Worm (Caenorhabditis elegans) whole organism, young adult: Measurements from ENCODE around the gene Y40B10A.5.

ENCODE experiments used
- B0336.3 ChIP-seq: fragments of 200-800 bp; sonication (Bioruptor generic); IDR thresholded peaks from 2 replicates; pipeline ENCODE4 v1.3.6; 2022; ENCODE audit warnings: missing genetic modification characterization, missing compliant biosample characterization
- F10E7.11 ChIP-seq: sonication (generic microtip); optimal IDR thresholded peaks from 2 replicates; lab custom pipeline; 2017; ENCODE audit warnings: mild to moderate bottlenecking, missing genetic modification characterization, moderate library complexity, missing compliant biosample characterization
- F22D6.2 ChIP-seq: sonication (generic microtip); optimal IDR thresholded peaks from 2 replicates; lab custom pipeline; 2016; ENCODE audit warnings: mild to moderate bottlenecking, missing genetic modification characterization, missing compliant biosample characterization
- F33H1.4 ChIP-seq: fragments of 200-800 bp; sonication (Bioruptor generic); IDR thresholded peaks from 2 replicates; pipeline ENCODE4 v1.3.6; 2022; ENCODE audit warnings: missing genetic modification reagents, missing genetic modification characterization, missing compliant biosample characterization
- F49E8.2 ChIP-seq: sonication (generic microtip); optimal IDR thresholded peaks from 3 replicates; lab custom pipeline; 2017; ENCODE audit warnings: missing genetic modification characterization, mild to moderate bottlenecking, missing compliant biosample characterization, antibody characterized with exemption, moderate library complexity; ENCODE audit not compliant: insufficient read depth
- F52B5.7 ChIP-seq: sonication (generic microtip); optimal IDR thresholded peaks from 2 replicates; lab custom pipeline; 2016; ENCODE audit warnings: mild to moderate bottlenecking, missing genetic modification characterization, missing compliant biosample characterization
- F55B11.4 ChIP-seq: sonication (generic microtip); optimal IDR thresholded peaks from 2 replicates; lab custom pipeline; 2016; ENCODE audit warnings: missing compliant biosample characterization, missing genetic modification characterization, borderline replicate concordance; ENCODE audit not compliant: insufficient read depth
- F57A8.1 ChIP-seq: fragments of 200-800 bp; sonication (Bioruptor generic); optimal IDR thresholded peaks from 2 replicates; lab custom pipeline; 2018; ENCODE audit warnings: mild to moderate bottlenecking, missing genetic modification characterization, moderate library complexity, missing compliant biosample characterization
- K11D2.4 ChIP-seq: fragments of 200-800 bp; sonication (Bioruptor generic); IDR thresholded peaks from 2 replicates; pipeline ENCODE4 v1.3.6; 2022; ENCODE audit warnings: missing genetic modification reagents, missing genetic modification characterization, missing compliant biosample characterization
- Y67H2A.10 ChIP-seq: fragments of 200-800 bp; sonication (Bioruptor generic); conservative IDR thresholded peaks from 2 replicates; pipeline ENCODE4 v1.3.6; 2022; ENCODE audit warnings: missing genetic modification reagents, missing genetic modification characterization, missing compliant biosample characterization
- aptf-3 ChIP-seq: fragments of 200-800 bp; sonication (Bioruptor generic); IDR thresholded peaks from 2 replicates; pipeline ENCODE4 v1.3.6; 2022; ENCODE audit warnings: missing genetic modification characterization, missing compliant biosample characterization
- atf-7 ChIP-seq: sonication (generic microtip); optimal IDR thresholded peaks from 2 replicates; lab custom pipeline; 2017; ENCODE audit warnings: mild to moderate bottlenecking, missing genetic modification characterization, missing compliant biosample characterization
- attf-5 ChIP-seq: fragments of 200-800 bp; sonication (Bioruptor generic); optimal IDR thresholded peaks from 2 replicates; lab custom pipeline; 2018; ENCODE audit warnings: mild to moderate bottlenecking, missing genetic modification characterization, missing compliant biosample characterization
- attf-6 ChIP-seq: fragments of 200-800 bp; sonication (Bioruptor generic); IDR thresholded peaks from 2 replicates; pipeline ENCODE4 v1.3.6; 2022; ENCODE audit warnings: missing genetic modification reagents, missing genetic modification characterization, missing compliant biosample characterization
- cebp-2 ChIP-seq: fragments of 200-800 bp; sonication (Bioruptor generic); IDR thresholded peaks from 2 replicates; pipeline ENCODE4 v1.3.6; 2022; ENCODE audit warnings: missing genetic modification characterization, missing compliant biosample characterization
- ceh-100 ChIP-seq: fragments of 200-800 bp; sonication (Bioruptor generic); IDR thresholded peaks from 2 replicates; pipeline ENCODE4 v1.3.6; 2022; ENCODE audit warnings: missing genetic modification reagents, missing genetic modification characterization, missing compliant biosample characterization
- ceh-27 ChIP-seq: fragments of 200-800 bp; sonication (Bioruptor generic); optimal IDR thresholded peaks from 2 replicates; lab custom pipeline; 2018; ENCODE audit warnings: mild to moderate bottlenecking, missing genetic modification characterization, moderate library complexity, missing compliant biosample characterization
- ceh-40 ChIP-seq: fragments of 200-800 bp; sonication (Bioruptor generic); IDR thresholded peaks from 2 replicates; pipeline ENCODE4 v1.3.6; 2022; ENCODE audit warnings: missing genetic modification characterization, missing compliant biosample characterization
- ceh-91 ChIP-seq: fragments of 200-800 bp; sonication (Bioruptor generic); IDR thresholded peaks from 2 replicates; pipeline ENCODE4 v1.3.6; 2022; ENCODE audit warnings: missing genetic modification reagents, missing genetic modification characterization, missing compliant biosample characterization
- egl-18 ChIP-seq: fragments of 200-800 bp; sonication (Bioruptor generic); IDR thresholded peaks from 2 replicates; pipeline ENCODE4 v1.3.6; 2022; ENCODE audit warnings: missing genetic modification reagents, missing genetic modification characterization, missing compliant biosample characterization
- egl-44 ChIP-seq: fragments of 200-800 bp; sonication (Bioruptor generic); IDR thresholded peaks from 2 replicates; pipeline ENCODE4 v1.3.6; 2022; ENCODE audit warnings: missing genetic modification reagents, missing genetic modification characterization, missing compliant biosample characterization
- egrh-3 ChIP-seq: fragments of 200-800 bp; sonication (Bioruptor generic); IDR thresholded peaks from 2 replicates; pipeline ENCODE4 v1.3.6; 2022; ENCODE audit warnings: missing genetic modification reagents, missing genetic modification characterization, missing compliant biosample characterization
- ekl-4 ChIP-seq: fragments of 200-800 bp; sonication (Bioruptor generic); IDR thresholded peaks from 2 replicates; pipeline ENCODE4 v1.3.6; 2022; ENCODE audit warnings: missing genetic modification reagents, missing genetic modification characterization, missing compliant biosample characterization
- ets-4 ChIP-seq: fragments of 200-800 bp; sonication (Bioruptor generic); optimal IDR thresholded peaks from 2 replicates; lab custom pipeline; 2018; ENCODE audit warnings: mild to moderate bottlenecking, missing genetic modification characterization, missing compliant biosample characterization
- fkh-3 ChIP-seq: sonication (generic microtip); optimal IDR thresholded peaks from 2 replicates; lab custom pipeline; 2016; ENCODE audit warnings: mild to moderate bottlenecking, missing genetic modification characterization, missing compliant biosample characterization
- gei-17 ChIP-seq: fragments of 200-800 bp; sonication (Bioruptor generic); optimal IDR thresholded peaks from 2 replicates; lab custom pipeline; 2018; ENCODE audit warnings: mild to moderate bottlenecking, missing genetic modification characterization, missing compliant biosample characterization
- lin-35 ChIP-seq, 3 experiments: fragments of 150-350 bp in 2 of 3; sonication (generic microtip) in 1 of 3; optimal IDR thresholded peaks; 2 replicates each; lab custom pipeline; 2014 to 2018; ENCODE audit warnings: missing biosample characterization in 3 of 3, missing genetic modification characterization in 3 of 3, missing genetic modification reagents in 3 of 3
- lin-40 ChIP-seq: sonication (generic microtip); optimal IDR thresholded peaks from 2 replicates; lab custom pipeline; 2016; ENCODE audit warnings: missing genetic modification characterization, mild to moderate bottlenecking, missing compliant biosample characterization, missing genotype, missing genetic modification reagents
- lir-1 ChIP-seq: fragments of 200-800 bp; sonication (Bioruptor generic); conservative IDR thresholded peaks from 2 replicates; pipeline ENCODE4 v1.3.6; 2022; ENCODE audit warnings: missing genetic modification reagents, missing genetic modification characterization, missing compliant biosample characterization
- lsl-1 ChIP-seq: fragments of 200-800 bp; sonication (Bioruptor generic); optimal IDR thresholded peaks from 2 replicates; lab custom pipeline; 2018; ENCODE audit warnings: mild to moderate bottlenecking, missing genetic modification characterization, moderate library complexity, missing compliant biosample characterization
- madf-10 ChIP-seq: sonication (generic microtip); optimal IDR thresholded peaks from 2 replicates; lab custom pipeline; 2016; ENCODE audit warnings: mild to moderate bottlenecking, missing genetic modification characterization, missing compliant biosample characterization
- madf-8 ChIP-seq: fragments of 200-800 bp; sonication (Bioruptor generic); conservative IDR thresholded peaks from 2 replicates; pipeline ENCODE4 v1.3.6; 2022; ENCODE audit warnings: missing genetic modification reagents, missing genetic modification characterization, missing compliant biosample characterization
- mcd-1 ChIP-seq: fragments of 200-800 bp; sonication (Bioruptor generic); IDR thresholded peaks from 2 replicates; pipeline ENCODE4 v1.3.6; 2022; ENCODE audit warnings: missing genetic modification reagents, missing genetic modification characterization, missing compliant biosample characterization
- mel-28 ChIP-seq: sonication (generic microtip); optimal IDR thresholded peaks from 2 replicates; lab custom pipeline; 2016; ENCODE audit warnings: borderline replicate concordance, mild to moderate bottlenecking, missing genetic modification characterization, missing compliant biosample characterization
- mes-4 ChIP-seq: sonication (generic microtip); optimal IDR thresholded peaks from 2 replicates; lab custom pipeline; 2016; ENCODE audit warnings: missing genotype, missing genetic modification characterization, missing compliant biosample characterization
- nfyb-1 ChIP-seq: fragments of 200-800 bp; sonication (Bioruptor generic); IDR thresholded peaks from 2 replicates; pipeline ENCODE4 v1.3.6; 2022; ENCODE audit warnings: missing genetic modification reagents, missing genetic modification characterization, missing compliant biosample characterization
- nhr-120 ChIP-seq: fragments of 200-800 bp; sonication (Bioruptor generic); IDR thresholded peaks from 2 replicates; pipeline ENCODE4 v1.3.6; 2022; ENCODE audit warnings: missing genetic modification characterization, missing compliant biosample characterization
- nhr-179 ChIP-seq: sonication (generic microtip); optimal IDR thresholded peaks from 2 replicates; lab custom pipeline; 2016; ENCODE audit warnings: mild to moderate bottlenecking, missing genetic modification characterization, missing compliant biosample characterization
- nhr-80 ChIP-seq: sonication (generic microtip); optimal IDR thresholded peaks from 2 replicates; lab custom pipeline; 2016; ENCODE audit warnings: missing genetic modification characterization, missing compliant biosample characterization
- rcor-1 ChIP-seq: fragments of 200-800 bp; sonication (Bioruptor generic); IDR thresholded peaks from 2 replicates; pipeline ENCODE4 v1.3.6; 2022; ENCODE audit warnings: missing genetic modification reagents, missing genetic modification characterization, missing compliant biosample characterization
- snpc-3.4 ChIP-seq: sonication (generic microtip); optimal IDR thresholded peaks from 2 replicates; lab custom pipeline; 2017; ENCODE audit warnings: missing genetic modification characterization, mild to moderate bottlenecking, missing compliant biosample characterization, antibody characterized with exemption, moderate library complexity, missing genotype, missing genetic modification reagents
- snpc-4 ChIP-seq, 5 experiments: fragments of 150-350 bp in 1 of 5; sonication (generic microtip) in 4 of 5; optimal IDR thresholded peaks; 2 replicates each; lab custom pipeline; 2014 to 2018; ENCODE audit warnings: missing genetic modification characterization in 5 of 5, missing biosample characterization in 3 of 5, antibody characterized with exemption in 2 of 5, mild to moderate bottlenecking in 2 of 5, missing compliant biosample characterization in 2 of 5, missing genotype in 2 of 5, moderate library complexity in 2 of 5, missing genetic modification reagents in 1 of 5
- somi-1 ChIP-seq: fragments of 200-800 bp; sonication (Bioruptor generic); optimal IDR thresholded peaks from 2 replicates; lab custom pipeline; 2018; ENCODE audit warnings: mild to moderate bottlenecking, missing genetic modification characterization, missing compliant biosample characterization
- sptf-2 ChIP-seq: fragments of 200-800 bp; sonication (Bioruptor generic); optimal IDR thresholded peaks from 2 replicates; lab custom pipeline; 2018; ENCODE audit warnings: mild to moderate bottlenecking, missing genetic modification characterization, missing compliant biosample characterization
- unc-130 ChIP-seq: sonication (generic microtip); optimal IDR thresholded peaks from 2 replicates; lab custom pipeline; 2016; ENCODE audit warnings: missing genetic modification reagents, missing genetic modification characterization, missing compliant biosample characterization
- unc-62 ChIP-seq: fragments of 150-350 bp; optimal IDR thresholded peaks from 2 replicates; lab custom pipeline; 2014; ENCODE audit warnings: missing biosample characterization, missing genetic modification reagents, missing genetic modification characterization
- ztf-18 ChIP-seq: sonication (generic microtip); optimal IDR thresholded peaks from 2 replicates; lab custom pipeline; 2016; ENCODE audit warnings: missing genotype, mild to moderate bottlenecking, missing genetic modification characterization, missing compliant biosample characterization
- ztf-3 ChIP-seq: fragments of 200-800 bp; sonication (Bioruptor generic); optimal IDR thresholded peaks from 2 replicates; lab custom pipeline; 2018; ENCODE audit warnings: mild to moderate bottlenecking, missing genetic modification characterization, missing compliant biosample characterization
- ztf-6 ChIP-seq: fragments of 200-800 bp; sonication (Bioruptor generic); IDR thresholded peaks from 2 replicates; pipeline ENCODE4 v1.3.6; 2022; ENCODE audit warnings: missing genetic modification reagents, missing genetic modification characterization, missing compliant biosample characterization

Y40B10A.5 gene

DNA sequence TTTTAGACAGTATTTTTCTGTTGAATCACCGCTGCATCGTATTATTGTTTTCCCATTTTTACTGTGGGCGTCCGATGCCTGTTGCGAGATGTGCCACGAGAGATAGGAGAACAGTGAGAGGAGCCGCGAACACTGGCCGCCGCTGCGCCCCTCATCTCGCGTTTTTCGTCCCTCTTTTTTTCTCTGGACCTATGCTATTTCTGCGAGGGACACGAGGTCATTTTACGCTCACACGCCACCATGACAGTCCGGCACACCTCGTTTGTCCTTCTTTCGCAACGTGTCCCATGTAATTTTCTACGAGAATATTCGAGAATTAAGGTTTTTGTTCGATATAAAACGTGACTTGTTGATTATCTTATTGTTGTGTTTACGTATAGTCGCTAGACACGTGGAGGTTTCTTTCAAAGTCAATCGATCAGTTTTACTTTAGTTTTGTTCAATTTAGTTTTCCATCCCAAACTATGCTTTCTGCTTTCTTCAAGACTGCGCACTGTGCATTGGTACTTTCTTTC lies 22.2 kb upstream of the Y40B10A.5 start, which contains the start of gene lbp-9 (continued):
- TF ChIP-seq madf-10 (tag; lab: Kevin White, UChicago) (peak; percentile 34), Y67H2A.10 (no peak), ztf-18 (tag; lab: Kevin White, UChicago) (peak; percentile 44), snpc-3.4 (tag; lab: Kevin White, UChicago) (no peak), unc-130 (GFP tag; lab: Kevin White, UChicago) (no peak), mcd-1 (GFP tag; lab: Robert Waterston, UW) (peak; percentile 19; the same call in 1 of the 2 replicates), mel-28 (no peak), F57A8.1 (no peak), gei-17 (GFP tag; lab: Kevin White, UChicago) (peak; percentile 1), aptf-3 (no peak), lir-1 (no peak), egl-18 (no peak), egrh-3 (GFP tag; lab: Robert Waterston, UW) (peak; percentile 41), lin-35 (GFP tag; optimal IDR thresholded peaks at IDR 0.05; lab: Kevin White, UChicago) (no peak), F10E7.11 (tag; lab: Kevin White, UChicago) (no peak), rcor-1 (no peak), ceh-40 (peak; percentile 80), attf-6 (GFP tag; lab: Robert Waterston, UW) (no peak), fkh-3 (no peak), lsl-1 (no peak), snpc-4 (GFP tag; optimal IDR thresholded peaks at IDR 0.05; lab: Kevin White, UChicago) (no peak), snpc-4 (tag; optimal IDR thresholded peaks at IDR 0.05; lab: Kevin White, UChicago) (peak in 1 of 4 experiments; percentile 12), F33H1.4 (GFP tag; lab: Robert Waterston, UW) (no peak), madf-8 (GFP tag; lab: Robert Waterston, UW) (no peak), attf-5 (GFP tag; lab: Kevin White, UChicago) (peak; percentile 79), ekl-4 (GFP tag; lab: Robert Waterston, UW) (no peak), atf-7 (tag; lab: Kevin White, UChicago) (no peak), ceh-27 (GFP tag; lab: Kevin White, UChicago) (no peak), K11D2.4 (0 out of 2 replicates have a peak, but pooled peaks have one; percentile 61), nfyb-1 (GFP tag; lab: Robert Waterston, UW) (0 out of 2 replicates have a peak, but pooled peaks have one; percentile 46), F55B11.4 (no peak), ceh-91 (no peak), ztf-3 (GFP tag; lab: Kevin White, UChicago) (no peak), nhr-120 (GFP tag; lab: Robert Waterston, UW) (no peak), ztf-6 (GFP tag; lab: Robert Waterston, UW) (no peak), sptf-2 (GFP tag; lab: Kevin White, UChicago) (no peak), lin-40 (peak; percentile 2), somi-1 (GFP tag; lab: Kevin White, UChicago) (no peak)

DNA sequence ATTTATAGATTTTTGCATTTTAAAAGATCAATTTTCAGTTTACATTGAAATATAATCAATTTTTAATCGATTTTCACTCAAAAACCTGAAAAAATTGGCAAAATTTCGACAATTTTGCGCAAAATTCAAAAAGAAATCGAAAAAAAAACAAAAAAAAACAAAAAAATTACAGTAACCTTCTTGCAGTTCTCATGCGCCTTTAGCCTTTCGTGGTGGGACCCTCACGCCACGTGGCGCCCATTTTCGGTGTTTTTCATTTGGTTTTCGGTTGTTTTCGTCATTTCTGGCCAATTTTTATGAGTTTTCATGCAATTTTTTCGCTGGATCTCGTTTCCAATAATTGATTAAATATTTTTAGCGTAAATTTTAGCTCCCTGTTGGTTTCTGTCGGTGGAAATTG lies 21.6 kb upstream of the Y40B10A.5 start:
- TF ChIP-seq nhr-179 (tag; lab: Kevin White, UChicago), result no peak
- no peak for TF ChIP-seq F52B5.7 (tag; lab: Kevin White, UChicago)
- peak; percentile 51 for TF ChIP-seq F49E8.2 (tag; lab: Kevin White, UChicago)
- no peak for TF ChIP-seq mes-4 (tag; lab: Kevin White, UChicago)
- TF ChIP-seq nfyb-1 (GFP tag; lab: Robert Waterston, UW), result no peak
- TF ChIP-seq lin-35 (GFP tag; optimal IDR thresholded peaks at IDR 0.05; lab: Kevin White, UChicago), result no peak
- TF ChIP-seq nhr-80 (tag; lab: Kevin White, UChicago), result no peak
- no peak for TF ChIP-seq ceh-100 (GFP tag; lab: Robert Waterston, UW)
- TF ChIP-seq unc-62, result no peak
- TF ChIP-seq ets-4 (GFP tag; lab: Kevin White, UChicago), result no peak
- no peak for TF ChIP-seq ceh-27 (GFP tag; lab: Kevin White, UChicago)
- TF ChIP-seq attf-6 (GFP tag; lab: Robert Waterston, UW), result no peak
- TF ChIP-seq ceh-40, result no peak
- TF ChIP-seq fkh-3, result no peak
- TF ChIP-seq Y67H2A.10, result 0 out of 2 replicates have a peak, but pooled peaks have one; percentile 30
- no peak for TF ChIP-seq cebp-2 (GFP tag; lab: Robert Waterston, UW)
- TF ChIP-seq F22D6.2 (tag; lab: Kevin White, UChicago), result no peak
- TF ChIP-seq B0336.3 (GFP tag; lab: Robert Waterston, UW), result no peak
- TF ChIP-seq egl-44, result no peak
